Fruit fly (Drosophila melanogaster) whole organism, wandering third instar larva: Measurements from ENCODE around the gene CG13252.

ENCODE experiments used
- Dif ChIP-seq: fragments of 200-275, 200-300 bp; sonication (Bioruptor generic); optimal IDR thresholded peaks from 2 replicates; lab custom pipeline; 2018; ENCODE audit warnings: missing biosample characterization, missing genetic modification characterization; ENCODE audit not compliant: partially characterized antibody
- GATAd ChIP-seq: sonication (Bioruptor generic); optimal IDR thresholded peaks from 2 replicates; lab custom pipeline; 2016; ENCODE audit warnings: missing biosample characterization, missing genetic modification characterization
- brk ChIP-seq: fragments of 200-800 bp; sonication (Bioruptor generic); optimal IDR thresholded peaks from 2 replicates; lab custom pipeline; 2016; ENCODE audit warnings: missing biosample characterization, mild to moderate bottlenecking, missing genetic modification characterization
- fru ChIP-seq: fragments of 200-800 bp; sonication (Bioruptor generic); optimal IDR thresholded peaks from 3 replicates; lab custom pipeline; 2016; ENCODE audit warnings: missing biosample characterization, mild to moderate bottlenecking, missing genetic modification characterization
- h ChIP-seq: fragments of 200-800 bp; sonication (Bioruptor generic); optimal IDR thresholded peaks from 3 replicates; lab custom pipeline; 2016; ENCODE audit warnings: missing biosample characterization, mild to moderate bottlenecking, missing genetic modification characterization
- psq ChIP-seq: fragments of 200-800 bp; sonication (Bioruptor generic); optimal IDR thresholded peaks from 3 replicates; lab custom pipeline; 2017; ENCODE audit warnings: missing biosample characterization, mild to moderate bottlenecking, missing genetic modification characterization, moderate library complexity
- usp ChIP-seq: fragments of >200 bp; optimal IDR thresholded peaks from 2 replicates; lab custom pipeline; 2017; ENCODE audit warnings: missing biosample characterization, missing genetic modification characterization
- woc ChIP-seq: sonication (Bioruptor generic); optimal IDR thresholded peaks from 2 replicates; lab custom pipeline; 2016; ENCODE audit warnings: missing biosample characterization, mild to moderate bottlenecking, missing genetic modification characterization

- TF ChIP-seq brk (GFP tag; lab: Kevin White, UChicago) (no peak), GATAd (GFP tag; lab: Kevin White, UChicago) (no peak), h (GFP tag; lab: Kevin White, UChicago) (no peak), psq (GFP tag; lab: Kevin White, UChicago) (no peak), usp (GFP tag; lab: Kevin White, UChicago) (no peak), woc (GFP tag; lab: Kevin White, UChicago) (no peak), fru (GFP tag; lab: Kevin White, UChicago) (no peak), Dif (no peak)
These were observed 31.1 kb downstream of the CG13252 start for dm6 chr3L:20761482-20761881.
